Fruit fly (Drosophila melanogaster): ENCODE data around the gene CG13004.
A peak's percentile ranks its signal among the peaks of the same experiment; 100 is the strongest.

The CG13004 gene

dm6 chrX:16782175-16782916 is 53.0 kb downstream of the CG13004 start (continued):
- TF ChIP-seq pzg (GFP tag; optimal IDR thresholded peaks at IDR 0.05) = no peak
- peak; percentile 10 for TF ChIP-seq CG10274 (GFP tag; optimal IDR thresholded peaks at IDR 0.05)
- TF ChIP-seq CG14014 (GFP tag; IDR thresholded peaks at IDR 0.05) = 0 out of 2 replicates have a peak, but pooled peaks have one; percentile 32
- TF ChIP-seq ems (GFP tag; optimal IDR thresholded peaks at IDR 0.05) = peak; percentile 49
- no peak for TF ChIP-seq B-H1 (GFP tag; IDR thresholded peaks at IDR 0.05)
- no peak for TF ChIP-seq CG30431 (GFP tag; optimal IDR thresholded peaks at IDR 0.05)
- TF ChIP-seq CHES-1-like (GFP tag; optimal IDR thresholded peaks at IDR 0.05) = peak; percentile 2
- no peak for TF ChIP-seq Doc2 (GFP tag; IDR thresholded peaks at IDR 0.05)
- no peak for TF ChIP-seq CkIIα-i1 (GFP tag; IDR thresholded peaks at IDR 0.05)
- peak; percentile 41 for TF ChIP-seq CG8388 (GFP tag; optimal IDR thresholded peaks at IDR 0.05)
- TF ChIP-seq CG12942 (GFP tag; optimal IDR thresholded peaks at IDR 0.05) = peak; percentile 13
- peak; percentile 42; the same call in 1 of the 2 replicates for TF ChIP-seq Atf6 (GFP tag; IDR thresholded peaks at IDR 0.05)
- no peak for TF ChIP-seq CG8478 (optimal IDR thresholded peaks at IDR 0.05)
- peak; percentile 60 for TF ChIP-seq ind (GFP tag; optimal IDR thresholded peaks at IDR 0.05)
- peak; percentile 52; the same call in 1 of the 2 replicates for TF ChIP-seq CG4730 (GFP tag; IDR thresholded peaks at IDR 0.05)
- peak; percentile 58 for TF ChIP-seq CG2678 (tag; optimal IDR thresholded peaks at IDR 0.05)
- TF ChIP-seq Ptx1 (GFP tag; IDR thresholded peaks at IDR 0.05) = peak; percentile 68
- TF ChIP-seq CG7786 (GFP tag; optimal IDR thresholded peaks at IDR 0.05) = peak; percentile 30
- peak; percentile 31 for TF ChIP-seq Myb (GFP tag; optimal IDR thresholded peaks at IDR 0.05)
- TF ChIP-seq CG10147 (GFP tag; optimal IDR thresholded peaks at IDR 0.05) = peak; percentile 25
- no peak for TF ChIP-seq Ets97D (GFP tag; optimal IDR thresholded peaks at IDR 0.05)
- TF ChIP-seq dati (GFP tag; IDR thresholded peaks at IDR 0.05) = no peak
- no peak for TF ChIP-seq Stat92E (GFP tag; optimal IDR thresholded peaks at IDR 0.05)
- TF ChIP-seq H15 (GFP tag; IDR thresholded peaks at IDR 0.05) = 0 out of 3 replicates have a peak, but pooled peaks have one; percentile 49
- no peak for TF ChIP-seq yki (optimal IDR thresholded peaks at IDR 0.05)
- TF ChIP-seq Mes4 (GFP tag; optimal IDR thresholded peaks at IDR 0.05) = peak; percentile 36
- TF ChIP-seq CG12299 (tag; optimal IDR thresholded peaks at IDR 0.05) = no peak
- peak; percentile 58 for TF ChIP-seq vvl (GFP tag; IDR thresholded peaks at IDR 0.05)
- TF ChIP-seq gsb-n (tag; optimal IDR thresholded peaks at IDR 0.05) = peak; percentile 5
- peak; percentile 30 for TF ChIP-seq salm (tag; optimal IDR thresholded peaks at IDR 0.05)
- peak; percentile 45 for TF ChIP-seq sob (GFP tag; IDR thresholded peaks at IDR 0.05)
- no peak for TF ChIP-seq sqz (GFP tag; optimal IDR thresholded peaks at IDR 0.05)
- TF ChIP-seq CG18011 (GFP tag; optimal IDR thresholded peaks at IDR 0.05) = peak; percentile 14
- TF ChIP-seq CG14441 (GFP tag; IDR thresholded peaks at IDR 0.05) = peak; percentile 67
- no peak for TF ChIP-seq CG10565 (GFP tag; optimal IDR thresholded peaks at IDR 0.05)
- TF ChIP-seq nerfin-1 (tag; optimal IDR thresholded peaks at IDR 0.05) = no peak
- peak; percentile 71 for TF ChIP-seq CG32532 (GFP tag; IDR thresholded peaks at IDR 0.05)
- peak; percentile 60; the same call in 1 of the 2 replicates for TF ChIP-seq stc (GFP tag; IDR thresholded peaks at IDR 0.05)
- no peak for TF ChIP-seq p53 (GFP tag; optimal IDR thresholded peaks at IDR 0.05)
- peak; percentile 25 for TF ChIP-seq CG1233 (GFP tag; optimal IDR thresholded peaks at IDR 0.05)
- TF ChIP-seq zfh2 (GFP tag; optimal IDR thresholded peaks at IDR 0.05) = peak; percentile 46
- no peak for TF ChIP-seq twi (tag; optimal IDR thresholded peaks at IDR 0.05)
- peak; percentile 69 for TF ChIP-seq lilli (GFP tag; optimal IDR thresholded peaks at IDR 0.05)
- peak; percentile 35 for TF ChIP-seq slou (GFP tag; optimal IDR thresholded peaks at IDR 0.05)
- TF ChIP-seq Gsc (GFP tag; IDR thresholded peaks at IDR 0.05) = no peak
- TF ChIP-seq ara (GFP tag; IDR thresholded peaks at IDR 0.05) = peak; percentile 38; the same call in 1 of the 2 replicates
- no peak for TF ChIP-seq CG17612 (GFP tag; IDR thresholded peaks at IDR 0.05)
- peak; percentile 30 for TF ChIP-seq CG31365 (tag; optimal IDR thresholded peaks at IDR 0.05)
- TF ChIP-seq CG9437 (GFP tag; optimal IDR thresholded peaks at IDR 0.05) = peak; percentile 23
- no peak for TF ChIP-seq Kr (GFP tag; optimal IDR thresholded peaks at IDR 0.05)
- TF ChIP-seq wdn (GFP tag; IDR thresholded peaks at IDR 0.05) = 0 out of 2 replicates have a peak, but pooled peaks have one; percentile 35

Measured in whole organism, embryonic.